Worm (Caenorhabditis elegans) whole organism, L2 larva: ENCODE data around the gene cdr-6.

Source experiments
- F13H6.1 ChIP-seq: sonication (generic microtip); optimal IDR thresholded peaks from 2 replicates; lab custom pipeline; 2016; ENCODE audit warnings: missing genetic modification characterization, missing compliant biosample characterization
- R02D3.7 ChIP-seq: fragments of 150-350 bp; optimal IDR thresholded peaks from 2 replicates; lab custom pipeline; 2014; ENCODE audit warnings: missing biosample characterization, missing genetic modification characterization
- Y55F3AM.14 ChIP-seq: fragments of 200-800 bp; sonication (Bioruptor generic); optimal IDR thresholded peaks from 2 replicates; lab custom pipeline; 2018; ENCODE audit warnings: mild to moderate bottlenecking, missing genetic modification characterization, missing compliant biosample characterization
- alr-1 ChIP-seq: fragments of 150-350 bp; optimal IDR thresholded peaks from 2 replicates; lab custom pipeline; 2014; ENCODE audit warnings: missing biosample characterization, missing genetic modification characterization
- aly-2 ChIP-seq: fragments of 150-350 bp; optimal IDR thresholded peaks from 2 replicates; lab custom pipeline; 2014; ENCODE audit warnings: missing biosample characterization, missing genetic modification characterization
- blmp-1 ChIP-seq: sonication (generic microtip); optimal IDR thresholded peaks from 2 replicates; lab custom pipeline; 2017; ENCODE audit warnings: missing genetic modification characterization, mild to moderate bottlenecking, missing compliant biosample characterization, antibody characterized with exemption, moderate library complexity; ENCODE audit not compliant: insufficient read depth
- ceh-16 ChIP-seq: fragments of 150-350 bp; optimal IDR thresholded peaks from 2 replicates; lab custom pipeline; 2014; ENCODE audit warnings: missing biosample characterization, missing genetic modification characterization
- ceh-82 ChIP-seq: fragments of 150-350 bp; optimal IDR thresholded peaks from 2 replicates; lab custom pipeline; 2014; ENCODE audit warnings: missing biosample characterization, missing genetic modification characterization
- egl-27 ChIP-seq: sonication (generic microtip); optimal IDR thresholded peaks from 3 replicates; lab custom pipeline; 2017; ENCODE audit warnings: missing biosample characterization, missing genetic modification reagents, missing genetic modification characterization
- fos-1 ChIP-seq: fragments of 150-350 bp; optimal IDR thresholded peaks from 2 replicates; lab custom pipeline; 2014; ENCODE audit warnings: missing biosample characterization, missing genetic modification characterization
- lin-11 ChIP-seq: fragments of 150-350 bp; sonication (generic microtip); optimal IDR thresholded peaks from 2 replicates; lab custom pipeline; 2014; ENCODE audit warnings: missing biosample characterization, missing genetic modification characterization, inconsistent platforms, mixed read lengths
- lin-13 ChIP-seq: fragments of 150-350 bp; optimal IDR thresholded peaks from 2 replicates; lab custom pipeline; 2014; ENCODE audit warnings: missing biosample characterization, missing genetic modification reagents, missing genetic modification characterization
- lin-39 ChIP-seq: fragments of 150-350 bp; optimal IDR thresholded peaks from 2 replicates; lab custom pipeline; 2014; ENCODE audit warnings: missing biosample characterization, missing genetic modification reagents, missing genetic modification characterization
- lsy-2 ChIP-seq, 2 experiments: fragments of 150-350 bp in 1 of 2; sonication (generic microtip) in 1 of 2; optimal IDR thresholded peaks; 2 replicates each; lab custom pipeline; 2014 to 2017; ENCODE audit warnings: missing biosample characterization in 2 of 2, missing genetic modification characterization in 2 of 2
- mab-5 ChIP-seq: fragments of 150-350 bp; optimal IDR thresholded peaks from 2 replicates; lab custom pipeline; 2014; ENCODE audit warnings: missing biosample characterization, missing genetic modification characterization
- mbf-1 ChIP-seq: sonication (generic microtip); optimal IDR thresholded peaks from 2 replicates; lab custom pipeline; 2017; ENCODE audit warnings: missing biosample characterization, missing genetic modification characterization
- mdl-1 ChIP-seq, 2 experiments: fragments of 150-350 bp in 1 of 2; sonication (generic microtip) in 1 of 2; optimal IDR thresholded peaks; 2 replicates each; lab custom pipeline; 2017; ENCODE audit warnings: missing biosample characterization in 2 of 2, missing genetic modification characterization in 2 of 2
- nhr-10 ChIP-seq: sonication (generic microtip); optimal IDR thresholded peaks from 2 replicates; lab custom pipeline; 2017; ENCODE audit warnings: missing biosample characterization, missing genetic modification characterization
- nhr-11 ChIP-seq: fragments of 150-350 bp; optimal IDR thresholded peaks from 2 replicates; lab custom pipeline; 2014; ENCODE audit warnings: missing biosample characterization, missing genetic modification characterization
- nhr-12 ChIP-seq: fragments of 150-350 bp; optimal IDR thresholded peaks from 2 replicates; lab custom pipeline; 2014; ENCODE audit warnings: missing biosample characterization, missing genetic modification characterization
- nhr-129 ChIP-seq: fragments of 150-350 bp; optimal IDR thresholded peaks from 2 replicates; lab custom pipeline; 2014; ENCODE audit warnings: missing biosample characterization, missing genetic modification characterization
- nhr-23 ChIP-seq: fragments of 150-350 bp; optimal IDR thresholded peaks from 2 replicates; lab custom pipeline; 2014; ENCODE audit warnings: missing biosample characterization, missing genetic modification reagents, missing genetic modification characterization
- nhr-237 ChIP-seq: fragments of 150-350 bp; optimal IDR thresholded peaks from 2 replicates; lab custom pipeline; 2014; ENCODE audit warnings: missing biosample characterization, missing genetic modification characterization
- nhr-77 ChIP-seq: fragments of 150-350 bp; optimal IDR thresholded peaks from 2 replicates; lab custom pipeline; 2014; ENCODE audit warnings: missing biosample characterization, missing genetic modification characterization
- peb-1 ChIP-seq: fragments of 150-350 bp; optimal IDR thresholded peaks from 2 replicates; lab custom pipeline; 2014; ENCODE audit warnings: missing biosample characterization, missing genetic modification characterization
- sem-4 ChIP-seq: fragments of 150-350 bp; optimal IDR thresholded peaks from 2 replicates; lab custom pipeline; 2014; ENCODE audit warnings: missing biosample characterization, missing genetic modification reagents, missing genetic modification characterization
- skn-1 ChIP-seq: sonication (generic microtip); optimal IDR thresholded peaks from 2 replicates; lab custom pipeline; 2017; ENCODE audit warnings: missing biosample characterization, missing genetic modification characterization
- sma-3 ChIP-seq: sonication (generic microtip); optimal IDR thresholded peaks from 2 replicates; lab custom pipeline; 2016; ENCODE audit warnings: missing genetic modification reagents, missing genetic modification characterization, missing compliant biosample characterization
- sma-9 ChIP-seq, 2 experiments: fragments of 150-350 bp in 1 of 2; sonication (generic microtip) in 1 of 2; optimal IDR thresholded peaks; 2 replicates each; lab custom pipeline; 2014 to 2016; ENCODE audit warnings: missing genetic modification characterization in 2 of 2, mild to moderate bottlenecking in 1 of 2, missing biosample characterization in 1 of 2, missing compliant biosample characterization in 1 of 2, missing genetic modification reagents in 1 of 2, moderate library complexity in 1 of 2
- unc-39 ChIP-seq: fragments of 150-350 bp; optimal IDR thresholded peaks from 2 replicates; lab custom pipeline; 2014; ENCODE audit warnings: missing biosample characterization, missing genetic modification characterization
- unc-55 ChIP-seq: fragments of 150-350 bp; sonication (generic microtip); optimal IDR thresholded peaks from 3 replicates; lab custom pipeline; 2014; ENCODE audit warnings: missing biosample characterization, missing genetic modification reagents, missing genetic modification characterization
- zag-1 ChIP-seq: fragments of 150-350 bp; optimal IDR thresholded peaks from 2 replicates; lab custom pipeline; 2014; ENCODE audit warnings: missing biosample characterization, missing genetic modification characterization
- ztf-1 ChIP-seq: fragments of 200-800 bp; sonication (Bioruptor generic); conservative IDR thresholded peaks from 2 replicates; pipeline ENCODE4 v1.3.6; 2022; ENCODE audit warnings: missing genetic modification characterization, missing compliant biosample characterization
- ztf-11 ChIP-seq: sonication (generic microtip); optimal IDR thresholded peaks from 2 replicates; lab custom pipeline; 2017; ENCODE audit warnings: missing biosample characterization, missing genetic modification characterization
- ztf-4 ChIP-seq: fragments of 150-350 bp; optimal IDR thresholded peaks from 2 replicates; lab custom pipeline; 2014; ENCODE audit warnings: missing biosample characterization, missing genetic modification characterization

The cdr-6 gene

ce11 chrV:12418292-12418691 lies 4.8 kb upstream of the cdr-6 start, which contains the start of gene C54D10.3:
TSS of gene C54D10.3 (plus strand) at chrV:12418592.
- TF ChIP-seq ceh-16 (tag; lab: Kevin White, UChicago) (no peak), mdl-1 (tag; optimal IDR thresholded peaks at IDR 0.05; lab: Kevin White, UChicago) (no peak), lin-13 (GFP tag; lab: Kevin White, UChicago) (no peak), aly-2 (tag; lab: Kevin White, UChicago) (no peak), nhr-23 (tag; lab: Kevin White, UChicago) (no peak), alr-1 (tag; lab: Kevin White, UChicago) (no peak), lin-11 (tag; lab: Kevin White, UChicago) (no peak), peb-1 (no peak), F13H6.1 (tag; lab: Kevin White, UChicago) (no peak), mbf-1 (tag; lab: Kevin White, UChicago) (no peak), sma-9 (GFP tag; optimal IDR thresholded peaks at IDR 0.05; lab: Kevin White, UChicago) (no peak), sma-9 (tag; optimal IDR thresholded peaks at IDR 0.05; lab: Kevin White, UChicago) (no peak), R02D3.7 (tag; lab: Kevin White, UChicago) (no peak), sem-4 (tag; lab: Kevin White, UChicago) (no peak), unc-55 (GFP tag; lab: Kevin White, UChicago) (no peak), nhr-11 (tag; lab: Kevin White, UChicago) (no peak), ceh-82 (tag; lab: Kevin White, UChicago) (no peak), blmp-1 (tag; lab: Kevin White, UChicago) (no peak), unc-39 (tag; lab: Kevin White, UChicago) (no peak), lin-39 (tag; lab: Kevin White, UChicago) (no peak), nhr-10 (tag; lab: Kevin White, UChicago) (no peak)
- TF ChIP-seq, all 48 proteins: peak for 0

DNA sequence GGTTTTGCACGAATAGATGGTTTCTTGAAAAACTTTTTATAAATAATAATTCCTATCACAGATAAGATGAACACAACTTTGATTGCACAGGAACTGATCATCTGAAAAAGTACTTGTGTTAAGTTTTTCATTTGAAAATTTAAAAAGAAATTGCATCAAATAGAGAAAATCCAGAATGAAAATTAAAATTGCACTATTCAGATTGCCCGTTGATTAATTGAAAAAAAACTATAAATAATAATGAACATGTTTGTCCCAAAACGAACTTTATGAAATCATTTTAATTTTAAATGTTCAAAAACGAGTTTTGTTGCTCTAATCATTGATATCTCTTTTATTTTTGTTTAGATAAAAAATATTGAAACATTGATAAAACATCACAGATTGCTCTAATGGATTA lies 3.8 kb upstream of the cdr-6 start, which contains the start of gene cdr-3:
Gene cdr-3 (minus strand): TSS at position 101 of the 400 bp plus-strand sequence.
- TF ChIP-seq aly-2 (tag; lab: Kevin White, UChicago) (no peak), lsy-2 (tag; optimal IDR thresholded peaks at IDR 0.05; lab: Kevin White, UChicago) (no peak), mab-5 (tag; lab: Kevin White, UChicago) (no peak), R02D3.7 (tag; lab: Kevin White, UChicago) (no peak), sem-4 (tag; lab: Kevin White, UChicago) (no peak), ztf-4 (tag; lab: Kevin White, UChicago) (no peak), skn-1 (tag; lab: Kevin White, UChicago) (no peak), mbf-1 (tag; lab: Kevin White, UChicago) (no peak), zag-1 (tag; lab: Kevin White, UChicago) (no peak), sma-3 (no peak), nhr-10 (tag; lab: Kevin White, UChicago) (no peak), alr-1 (tag; lab: Kevin White, UChicago) (no peak), peb-1 (no peak), mdl-1 (tag; optimal IDR thresholded peaks at IDR 0.05; lab: Kevin White, UChicago) (no peak), ztf-1 (GFP tag; lab: Robert Waterston, UW) (no peak), nhr-12 (tag; lab: Kevin White, UChicago) (no peak), ceh-16 (tag; lab: Kevin White, UChicago) (no peak), nhr-77 (tag; lab: Kevin White, UChicago) (no peak), egl-27 (tag; lab: Kevin White, UChicago) (no peak), fos-1 (tag; lab: Kevin White, UChicago) (no peak)

- TF ChIP-seq sma-3 (no peak), fos-1 (tag; lab: Kevin White, UChicago) (peak; percentile 81), sma-9 (GFP tag; optimal IDR thresholded peaks at IDR 0.05; lab: Kevin White, UChicago) (peak; percentile 63), sma-9 (tag; optimal IDR thresholded peaks at IDR 0.05; lab: Kevin White, UChicago) (no peak)
- TF ChIP-seq, all 48 proteins: peak for 2
Measured at ce11 chrV:12415656-12416055, 2.2 kb upstream of the cdr-6 start, which contains the start of gene cdr-2. TSS of gene cdr-2 (minus strand) at chrV:12415709.

- TF ChIP-seq skn-1 (tag; lab: Kevin White, UChicago), result peak; percentile 81
- peak; percentile 59 for TF ChIP-seq fos-1 (tag; lab: Kevin White, UChicago)
- no peak for TF ChIP-seq Y55F3AM.14 (GFP tag; lab: Kevin White, UChicago)
- no peak for TF ChIP-seq nhr-237
- TF ChIP-seq ztf-1 (GFP tag; lab: Robert Waterston, UW), result no peak
- TF ChIP-seq unc-39 (tag; lab: Kevin White, UChicago), result no peak
- no peak for TF ChIP-seq ztf-11 (tag; lab: Kevin White, UChicago)
- TF ChIP-seq nhr-129 (tag; lab: Kevin White, UChicago), result no peak
- no peak for TF ChIP-seq nhr-23 (tag; lab: Kevin White, UChicago)
- TF ChIP-seq nhr-10 (tag; lab: Kevin White, UChicago), result no peak
- TF ChIP-seq mab-5 (tag; lab: Kevin White, UChicago), result no peak
- no peak for TF ChIP-seq nhr-77 (tag; lab: Kevin White, UChicago)
- TF ChIP-seq, all 48 proteins: peak for 2
Measured at ce11 chrV:12414362-12414761, 861 bp upstream of the cdr-6 start.
